Worm (Caenorhabditis elegans) whole organism, midembryonic: ENCODE results near the gene F47E1.20.

Experiments used
- T22C8.4 ChIP-seq: fragments of 200-800 bp; sonication (Bioruptor generic); IDR thresholded peaks from 2 replicates; pipeline ENCODE4 v1.3.6; 2022; ENCODE audit warnings: missing genetic modification characterization, missing compliant biosample characterization
- flt-1 ChIP-seq: fragments of 200-800 bp; sonication (Bioruptor generic); IDR thresholded peaks from 2 replicates; pipeline ENCODE4 v1.3.6; 2022; ENCODE audit warnings: missing genetic modification characterization, missing compliant biosample characterization

DNA sequence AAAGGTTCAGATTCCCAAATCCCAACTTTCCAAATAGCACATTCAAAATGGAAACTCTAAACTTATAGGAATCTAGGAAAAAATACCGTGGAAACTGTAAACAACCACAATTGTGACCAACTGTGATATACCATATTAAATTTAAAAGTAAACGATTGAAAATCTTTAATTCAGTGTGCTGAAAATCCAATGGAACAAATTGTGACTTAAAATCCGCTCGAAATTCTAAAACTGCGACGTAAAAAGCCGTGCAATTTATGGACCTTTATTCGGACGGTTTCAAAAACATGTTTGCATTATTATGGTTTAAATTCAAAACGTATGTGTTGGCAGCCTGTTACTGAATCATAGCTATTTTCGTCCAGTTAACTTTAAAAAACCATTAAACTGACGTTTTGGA lies 24.9 kb upstream of the F47E1.20 start:
- TF ChIP-seq flt-1 = no peak
- no peak for TF ChIP-seq T22C8.4
